Worm (Caenorhabditis elegans) whole organism, L4 larva: Measurements from ENCODE around the gene hlh-27.

Source experiments
- F26F4.8 ChIP-seq: fragments of 200-800 bp; sonication (Bioruptor generic); conservative IDR thresholded peaks from 2 replicates; pipeline ENCODE4 v1.3.6; 2022; ENCODE audit warnings: missing genetic modification characterization, missing compliant biosample characterization
- F37D6.2 ChIP-seq: sonication (generic microtip); optimal IDR thresholded peaks from 2 replicates; lab custom pipeline; 2016; ENCODE audit warnings: mild to moderate bottlenecking, missing genetic modification characterization, missing compliant biosample characterization
- aha-1 ChIP-seq: fragments of 150-350 bp; peaks from one replicate; lab custom pipeline; 2014; ENCODE audit warnings: missing biosample characterization, missing genetic modification characterization
- attf-4 ChIP-seq: sonication (generic microtip); optimal IDR thresholded peaks from 3 replicates; lab custom pipeline; 2017; ENCODE audit warnings: missing biosample characterization, missing genetic modification characterization
- ceh-44 ChIP-seq: fragments of 200-800 bp; sonication (Bioruptor generic); IDR thresholded peaks from 2 replicates; pipeline ENCODE4 v1.3.6; 2022; ENCODE audit warnings: missing genetic modification reagents, missing genetic modification characterization, missing compliant biosample characterization
- ceh-62 ChIP-seq: sonication (generic microtip); optimal IDR thresholded peaks from 2 replicates; lab custom pipeline; 2017; ENCODE audit warnings: missing biosample characterization, missing genetic modification characterization
- cey-2 ChIP-seq: sonication (generic microtip); optimal IDR thresholded peaks from 3 replicates; lab custom pipeline; 2017; ENCODE audit warnings: missing genetic modification characterization, mild to moderate bottlenecking, missing compliant biosample characterization, antibody characterized with exemption, borderline replicate concordance; ENCODE audit not compliant: insufficient read depth
- ctbp-1 ChIP-seq: fragments of 200-800 bp; sonication (Bioruptor generic); IDR thresholded peaks from 2 replicates; pipeline ENCODE4 v1.3.6; 2022; ENCODE audit warnings: missing genetic modification reagents, missing genetic modification characterization, missing compliant biosample characterization
- daf-12 ChIP-seq: fragments of 150-350 bp; optimal IDR thresholded peaks from 2 replicates; lab custom pipeline; 2014; ENCODE audit warnings: missing biosample characterization, missing genetic modification reagents, missing genetic modification characterization
- daf-19 ChIP-seq: fragments of 200-800 bp; sonication (Bioruptor generic); conservative IDR thresholded peaks from 2 replicates; pipeline ENCODE4 v1.3.6; 2022; ENCODE audit warnings: missing genetic modification characterization, missing compliant biosample characterization
- dmd-6 ChIP-seq: fragments of 200-800 bp; sonication (Bioruptor generic); IDR thresholded peaks from 2 replicates; pipeline ENCODE4 v1.3.6; 2022; ENCODE audit warnings: missing genetic modification reagents, missing genetic modification characterization, missing compliant biosample characterization
- dpl-1 ChIP-seq: fragments of 150-350 bp; optimal IDR thresholded peaks from 2 replicates; lab custom pipeline; 2014; ENCODE audit warnings: missing biosample characterization, missing genetic modification reagents, missing genetic modification characterization
- dve-1 ChIP-seq: sonication (generic microtip); optimal IDR thresholded peaks from 2 replicates; lab custom pipeline; 2017; ENCODE audit warnings: antibody characterized with exemption, mild to moderate bottlenecking, missing genetic modification characterization, missing compliant biosample characterization; ENCODE audit not compliant: insufficient read depth
- egl-43 ChIP-seq: fragments of 200-800 bp; sonication (Bioruptor generic); IDR thresholded peaks from 2 replicates; pipeline ENCODE4 v1.3.6; 2022; ENCODE audit warnings: missing genetic modification reagents, missing genetic modification characterization, missing compliant biosample characterization
- fos-1 ChIP-seq: fragments of 150-350 bp; optimal IDR thresholded peaks from 2 replicates; lab custom pipeline; 2014; ENCODE audit warnings: missing biosample characterization, missing genetic modification characterization
- gei-8 ChIP-seq: fragments of 200-800 bp; sonication (Bioruptor generic); optimal IDR thresholded peaks from 2 replicates; lab custom pipeline; 2018; ENCODE audit warnings: mild to moderate bottlenecking, missing genetic modification characterization, missing compliant biosample characterization
- hif-1 ChIP-seq, 2 experiments: sonication (generic microtip); optimal IDR thresholded peaks; 2 replicates each; lab custom pipeline; 2016 to 2017; ENCODE audit warnings: missing compliant biosample characterization in 2 of 2, missing genetic modification characterization in 2 of 2, missing genetic modification reagents in 2 of 2, missing genotype in 2 of 2, mild to moderate bottlenecking in 1 of 2
- hlh-11 ChIP-seq: fragments of 200-800 bp; sonication (Bioruptor generic); optimal IDR thresholded peaks from 2 replicates; lab custom pipeline; 2018; ENCODE audit warnings: mild to moderate bottlenecking, missing genetic modification characterization, missing compliant biosample characterization
- hlh-30 ChIP-seq: sonication (generic microtip); optimal IDR thresholded peaks from 2 replicates; lab custom pipeline; 2017; ENCODE audit warnings: antibody characterized with exemption, mild to moderate bottlenecking, missing genetic modification characterization, missing compliant biosample characterization; ENCODE audit not compliant: insufficient read depth
- hmg-1.1 ChIP-seq: fragments of 200-800 bp; sonication (Bioruptor generic); IDR thresholded peaks from 2 replicates; pipeline ENCODE4 v1.3.6; 2022; ENCODE audit warnings: missing genetic modification reagents, missing genetic modification characterization, missing compliant biosample characterization
- lim-7 ChIP-seq: fragments of 200-800 bp; sonication (Bioruptor generic); IDR thresholded peaks from 2 replicates; pipeline ENCODE4 v1.3.6; 2022; ENCODE audit warnings: missing genetic modification characterization, missing compliant biosample characterization
- lin-15B ChIP-seq: fragments of 150-350 bp; sonication (generic microtip); optimal IDR thresholded peaks from 3 replicates; lab custom pipeline; 2014; ENCODE audit warnings: missing biosample characterization, missing genetic modification characterization
- madf-9 ChIP-seq: fragments of 200-800 bp; sonication (Bioruptor generic); conservative IDR thresholded peaks from 2 replicates; pipeline ENCODE4 v1.3.6; 2022; ENCODE audit warnings: missing genetic modification reagents, missing genetic modification characterization, missing compliant biosample characterization
- mes-2 ChIP-seq: sonication (generic microtip); optimal IDR thresholded peaks from 2 replicates; lab custom pipeline; 2016; ENCODE audit warnings: missing genotype, mild to moderate bottlenecking, missing genetic modification characterization, missing compliant biosample characterization; ENCODE audit not compliant: poor library complexity, severe bottlenecking
- mxl-3 ChIP-seq: fragments of 200-800 bp; sonication (Bioruptor generic); optimal IDR thresholded peaks from 2 replicates; lab custom pipeline; 2018; ENCODE audit warnings: mild to moderate bottlenecking, missing genetic modification characterization, missing compliant biosample characterization
- nhr-11 ChIP-seq: fragments of 150-350 bp; optimal IDR thresholded peaks from 2 replicates; lab custom pipeline; 2014; ENCODE audit warnings: missing biosample characterization, missing genetic modification characterization
- nhr-25 ChIP-seq: sonication (generic microtip); optimal IDR thresholded peaks from 2 replicates; lab custom pipeline; 2017; ENCODE audit warnings: missing genetic modification characterization, mild to moderate bottlenecking, missing compliant biosample characterization, antibody characterized with exemption, moderate library complexity, borderline replicate concordance; ENCODE audit not compliant: insufficient read depth
- nhr-28 ChIP-seq: fragments of 150-350 bp; optimal IDR thresholded peaks from 2 replicates; lab custom pipeline; 2014; ENCODE audit warnings: missing biosample characterization, missing genetic modification characterization
- nhr-6 ChIP-seq: fragments of 150-350 bp; optimal IDR thresholded peaks from 2 replicates; lab custom pipeline; 2014; ENCODE audit warnings: missing biosample characterization, missing genetic modification characterization
- snpc-1.2 ChIP-seq: fragments of 200-800 bp; sonication (Bioruptor generic); IDR thresholded peaks from 2 replicates; pipeline ENCODE4 v1.3.6; 2022; ENCODE audit warnings: missing genetic modification reagents, missing genetic modification characterization, missing compliant biosample characterization
- snpc-4 ChIP-seq: fragments of 150-350 bp; optimal IDR thresholded peaks from 2 replicates; lab custom pipeline; 2014; ENCODE audit warnings: missing biosample characterization, missing genetic modification characterization
- spr-1 ChIP-seq: sonication (generic microtip); optimal IDR thresholded peaks from 2 replicates; lab custom pipeline; 2016; ENCODE audit warnings: mild to moderate bottlenecking, missing genetic modification characterization, missing compliant biosample characterization
- spr-3 ChIP-seq: fragments of 200-800 bp; sonication (Bioruptor generic); optimal IDR thresholded peaks from 2 replicates; lab custom pipeline; 2018; ENCODE audit warnings: mild to moderate bottlenecking, missing genetic modification characterization, missing compliant biosample characterization
- tag-97 ChIP-seq: fragments of 200-800 bp; sonication (Bioruptor generic); IDR thresholded peaks from 2 replicates; pipeline ENCODE4 v1.3.6; 2022; ENCODE audit warnings: missing genetic modification characterization, missing compliant biosample characterization
- tra-1 ChIP-seq: fragments of 200-800 bp; sonication (Bioruptor generic); IDR thresholded peaks from 2 replicates; pipeline ENCODE4 v1.3.6; 2022; ENCODE audit warnings: missing genetic modification reagents, missing genetic modification characterization, missing compliant biosample characterization
- unc-130 ChIP-seq: sonication (generic microtip); optimal IDR thresholded peaks from 2 replicates; lab custom pipeline; 2016; ENCODE audit warnings: missing genetic modification reagents, missing genetic modification characterization, missing compliant biosample characterization
- unc-39 ChIP-seq: sonication (generic microtip); optimal IDR thresholded peaks from 2 replicates; lab custom pipeline; 2017; ENCODE audit warnings: missing biosample characterization, missing genetic modification characterization
- vab-7 ChIP-seq: fragments of 200-800 bp; sonication (Bioruptor generic); IDR thresholded peaks from 2 replicates; pipeline ENCODE4 v1.3.6; 2022; ENCODE audit warnings: missing genetic modification reagents, missing genetic modification characterization, missing compliant biosample characterization
- zag-1 ChIP-seq: fragments of 150-350 bp; optimal IDR thresholded peaks from 2 replicates; lab custom pipeline; 2014; ENCODE audit warnings: missing biosample characterization, missing genetic modification characterization
- zfp-3 ChIP-seq: fragments of 200-800 bp; sonication (Bioruptor generic); conservative IDR thresholded peaks from 2 replicates; pipeline ENCODE4 v1.3.6; 2022; ENCODE audit warnings: missing genetic modification reagents, missing genetic modification characterization, missing compliant biosample characterization
- zip-2 ChIP-seq: fragments of 150-350 bp; optimal IDR thresholded peaks from 2 replicates; lab custom pipeline; 2014; ENCODE audit warnings: missing biosample characterization, missing genetic modification characterization
- ztf-11 ChIP-seq: fragments of 150-350 bp; optimal IDR thresholded peaks from 2 replicates; lab custom pipeline; 2014; ENCODE audit warnings: missing biosample characterization, missing genetic modification characterization
- ztf-7 ChIP-seq: fragments of 150-350 bp; optimal IDR thresholded peaks from 2 replicates; lab custom pipeline; 2014; ENCODE audit warnings: missing biosample characterization, missing genetic modification characterization

hlh-27 gene

ce11 chrII:5572082-5572746, 32.2 kb upstream of the hlh-27 start (continued):
- TF ChIP-seq egl-43 (GFP tag; lab: Robert Waterston, UW) (no peak), zfp-3 (GFP tag; lab: Robert Waterston, UW) (no peak), ctbp-1 (no peak), daf-19 (GFP tag; lab: Robert Waterston, UW) (no peak), nhr-28 (tag; lab: Kevin White, UChicago) (peak; percentile 91), nhr-25 (tag; lab: Kevin White, UChicago) (peak; percentile 61), cey-2 (peak; percentile 71), hlh-11 (tag; lab: Kevin White, UChicago) (peak; percentile 64), F26F4.8 (GFP tag; lab: Robert Waterston, UW) (no peak), tra-1 (no peak), dmd-6 (GFP tag; lab: Robert Waterston, UW) (peak; percentile 57), gei-8 (no peak), spr-3 (no peak), ceh-62 (no peak), tag-97 (no peak), aha-1 (peak; percentile 82), dve-1 (tag; lab: Kevin White, UChicago) (peak; percentile 55), lim-7 (GFP tag; lab: Robert Waterston, UW) (no peak), mes-2 (tag; lab: Kevin White, UChicago) (peak; percentile 22), hlh-30 (tag; lab: Kevin White, UChicago) (peak; percentile 52), nhr-11 (tag; lab: Kevin White, UChicago) (no peak), mxl-3 (GFP tag; lab: Kevin White, UChicago) (peak; percentile 6), hmg-1.1 (GFP tag; lab: Robert Waterston, UW) (peak; percentile 51), snpc-4 (no peak), ztf-7 (tag; lab: Kevin White, UChicago) (no peak), daf-12 (tag; lab: Kevin White, UChicago) (no peak), madf-9 (GFP tag; lab: Robert Waterston, UW) (no peak), nhr-6 (tag; lab: Kevin White, UChicago) (peak; percentile 19), ztf-11 (no peak), zag-1 (tag; lab: Kevin White, UChicago) (no peak), dpl-1 (GFP tag; lab: Kevin White, UChicago) (peak; percentile 22)

DNA sequence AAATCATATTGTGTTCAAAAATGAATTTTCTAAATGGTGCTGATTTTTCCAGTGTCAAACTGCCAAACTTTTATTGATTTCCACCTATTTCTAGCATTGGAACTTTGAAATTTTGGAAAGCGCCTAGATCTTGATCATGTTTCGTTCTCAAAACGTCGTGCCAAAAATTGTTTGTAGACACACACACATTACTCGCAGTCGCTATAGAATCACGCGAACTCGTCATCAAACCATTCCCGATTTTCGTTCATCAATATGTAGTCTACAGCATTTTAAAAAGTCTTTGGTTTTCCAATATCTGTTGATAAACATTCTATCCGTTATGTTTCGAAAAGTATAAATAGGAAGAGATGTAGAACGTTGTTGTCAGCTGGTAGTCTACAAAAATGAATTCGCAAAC, 30.3 kb upstream of the hlh-27 start, which contains the start of the genes C17C3.1 and C17C3.15:
Gene C17C3.1, plus strand, starts transcription at position 301 of the 400 bp plus-strand sequence.
Gene C17C3.15, plus strand, starts transcription at position 383 of the 400 bp plus-strand sequence.
- TF ChIP-seq nhr-28 (tag; lab: Kevin White, UChicago) (peak; percentile 76), zip-2 (tag; lab: Kevin White, UChicago) (no peak), unc-39 (tag; lab: Kevin White, UChicago) (no peak), attf-4 (tag; lab: Kevin White, UChicago) (no peak)

DNA sequence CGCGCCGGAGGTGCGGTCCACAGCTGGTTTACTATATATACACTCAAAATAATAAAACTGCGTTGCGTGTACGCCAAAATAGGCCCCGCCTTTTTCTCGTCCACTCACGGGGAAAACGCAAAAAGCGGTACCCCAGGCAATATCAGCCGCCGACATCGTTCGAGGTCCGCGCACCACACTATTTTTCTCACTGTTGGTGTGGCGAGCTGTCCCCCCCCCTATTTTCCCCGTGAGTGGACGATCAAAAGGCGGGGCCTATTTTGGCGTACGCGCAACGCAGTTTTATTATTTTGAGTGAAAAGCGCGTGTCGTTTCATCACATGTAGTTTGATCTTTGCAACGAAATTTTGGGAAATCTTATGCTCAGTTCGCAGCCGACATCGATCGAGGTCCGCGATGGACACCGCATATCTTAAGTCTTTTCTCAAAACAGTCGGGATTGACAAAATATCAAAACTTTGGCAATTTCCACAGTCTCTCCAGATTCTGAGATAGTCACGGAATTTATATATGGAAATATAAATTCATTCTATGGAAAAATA, 25.1 kb upstream of the hlh-27 start:
- TF ChIP-seq ceh-44 (GFP tag; lab: Robert Waterston, UW) (no peak), snpc-1.2 (GFP tag; lab: Robert Waterston, UW) (no peak), hif-1 (tag; optimal IDR thresholded peaks at IDR 0.05; lab: Kevin White, UChicago) (no peak), vab-7 (GFP tag; lab: Robert Waterston, UW) (no peak), F26F4.8 (GFP tag; lab: Robert Waterston, UW) (no peak), spr-1 (tag; lab: Kevin White, UChicago) (no peak), zip-2 (tag; lab: Kevin White, UChicago) (no peak), F37D6.2 (tag; lab: Kevin White, UChicago) (no peak), fos-1 (tag; lab: Kevin White, UChicago) (no peak), daf-12 (tag; lab: Kevin White, UChicago) (no peak), lin-15B (tag; lab: Kevin White, UChicago) (no peak), ztf-7 (tag; lab: Kevin White, UChicago) (no peak), madf-9 (GFP tag; lab: Robert Waterston, UW) (no peak), unc-130 (no peak)
